Worm (Caenorhabditis elegans): ENCODE measurements around the gene ets-6.

DNA sequence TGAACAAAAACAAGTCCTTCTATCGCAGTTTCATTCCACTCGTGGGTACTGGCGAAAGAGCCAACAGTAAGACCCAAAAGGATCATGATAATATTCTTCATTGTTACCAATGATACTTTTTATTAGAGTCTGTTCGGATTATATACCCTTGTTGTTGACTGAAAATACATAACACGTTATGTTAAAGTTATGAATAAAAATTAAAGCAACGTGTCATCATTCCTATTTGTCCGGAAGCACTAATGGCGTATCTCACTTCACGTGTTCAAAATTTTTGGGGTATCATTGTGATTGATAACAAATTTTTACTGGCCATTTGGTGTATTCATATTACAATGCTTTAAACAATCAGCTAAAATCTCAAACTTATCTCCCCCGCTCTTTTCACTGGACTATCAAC, 21.1 kb upstream of the ets-6 start, which contains the start of gene scl-26:
- TF ChIP-seq snpc-4 (tag; optimal IDR thresholded peaks at IDR 0.05) = no peak
- no peak for TF ChIP-seq lin-39 (tag; optimal IDR thresholded peaks at IDR 0.05)

Measured in whole organism, L3 larva.